Worm (Caenorhabditis elegans): ENCODE results near the gene T21D12.7.

DNA sequence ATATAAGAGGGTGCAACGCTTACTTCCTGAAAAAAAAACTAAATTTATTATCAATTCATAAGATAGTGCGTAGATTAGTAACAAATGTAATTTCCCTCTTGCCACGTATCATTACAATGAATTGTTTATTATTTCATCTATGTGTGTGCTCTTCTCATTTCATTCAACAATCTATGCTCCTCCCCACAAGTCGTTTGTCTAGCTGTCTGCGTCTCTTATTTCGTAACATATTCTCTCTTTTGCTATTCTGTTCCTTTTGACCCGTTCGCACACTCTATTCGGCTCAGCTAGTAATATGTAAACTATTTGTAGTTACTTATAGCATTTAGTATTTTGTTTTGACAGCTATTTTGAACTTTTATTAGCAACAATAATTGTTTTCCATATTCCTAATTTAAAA is 9.2 kb downstream of the T21D12.7 start:
- TF ChIP-seq ama-1 (optimal IDR thresholded peaks at IDR 0.05) (no peak), B0310.2 (tag; optimal IDR thresholded peaks at IDR 0.05) (no peak), F13C5.2 (tag; optimal IDR thresholded peaks at IDR 0.05) (no peak), pes-1 (GFP tag; IDR thresholded peaks at IDR 0.05) (no peak), tbx-11 (GFP tag; IDR thresholded peaks at IDR 0.05) (no peak), hnd-1 (tag; optimal IDR thresholded peaks at IDR 0.05) (no peak), hmg-4 (GFP tag; optimal IDR thresholded peaks at IDR 0.05) (no peak), ceh-13 (GFP tag; optimal IDR thresholded peaks at IDR 0.05) (no peak), ets-7 (tag; optimal IDR thresholded peaks at IDR 0.05) (no peak), tbx-37 (GFP tag; conservative IDR thresholded peaks at IDR 0.05) (no peak), aly-1 (tag; optimal IDR thresholded peaks at IDR 0.05) (no peak), tra-4 (tag; optimal IDR thresholded peaks at IDR 0.05) (no peak)

Data from whole organism, early embryonic.